Fruit fly (Drosophila melanogaster) whole organism, wandering third instar larva: ENCODE data around the gene CG31999.

ENCODE experiments used
- Abd-B ChIP-seq: fragments of >200 bp; optimal IDR thresholded peaks from 2 replicates; lab custom pipeline; 2017; ENCODE audit warnings: missing biosample characterization, missing genetic modification characterization
- CG32264 ChIP-seq: fragments of 200-800 bp; sonication (Bioruptor generic); optimal IDR thresholded peaks from 2 replicates; lab custom pipeline; 2016; ENCODE audit warnings: missing biosample characterization, missing genetic modification characterization
- CG9705 ChIP-seq: fragments of 200-800 bp; sonication (Bioruptor generic); optimal IDR thresholded peaks from 2 replicates; lab custom pipeline; 2018; ENCODE audit warnings: missing biosample characterization, mild to moderate bottlenecking, missing genetic modification characterization
- Dfd ChIP-seq: fragments of >200 bp; optimal IDR thresholded peaks from 2 replicates; lab custom pipeline; 2017; ENCODE audit warnings: missing biosample characterization, missing genetic modification characterization
- Dif ChIP-seq: fragments of 200-275, 200-300 bp; sonication (Bioruptor generic); optimal IDR thresholded peaks from 2 replicates; lab custom pipeline; 2018; ENCODE audit warnings: missing biosample characterization, missing genetic modification characterization; ENCODE audit not compliant: partially characterized antibody
- GATAd ChIP-seq: sonication (Bioruptor generic); optimal IDR thresholded peaks from 2 replicates; lab custom pipeline; 2016; ENCODE audit warnings: missing biosample characterization, missing genetic modification characterization
- HLH106 ChIP-seq: fragments of 200-800 bp; optimal IDR thresholded peaks from 3 replicates; lab custom pipeline; 2019; ENCODE audit warnings: missing biosample characterization, mild to moderate bottlenecking, missing genetic modification characterization, moderate library complexity
- Hnf4 ChIP-seq: fragments of 200-800 bp; sonication (Bioruptor generic); optimal IDR thresholded peaks from 2 replicates; lab custom pipeline; 2016; ENCODE audit warnings: missing biosample characterization, mild to moderate bottlenecking, missing genetic modification characterization
- Hr78 ChIP-seq: fragments of >200 bp; optimal IDR thresholded peaks from 2 replicates; lab custom pipeline; 2017; ENCODE audit warnings: missing biosample characterization, missing genetic modification characterization
- Jra ChIP-seq: sonication (Bioruptor generic); optimal IDR thresholded peaks from 2 replicates; lab custom pipeline; 2016; ENCODE audit warnings: missing biosample characterization, missing genetic modification characterization
- Mio ChIP-seq: sonication (Bioruptor generic); optimal IDR thresholded peaks from 2 replicates; lab custom pipeline; 2016; ENCODE audit warnings: missing biosample characterization, missing genetic modification characterization
- Myc ChIP-seq: fragments of >200 bp; optimal IDR thresholded peaks from 2 replicates; lab custom pipeline; 2017
- N ChIP-seq: fragments of >200 bp; optimal IDR thresholded peaks from 2 replicates; lab custom pipeline; 2018; ENCODE audit warnings: missing biosample characterization, missing external identifiers, missing genetic modification characterization
- OdsH ChIP-seq: fragments of 200-800 bp; sonication (Bioruptor generic); optimal IDR thresholded peaks from 2 replicates; lab custom pipeline; 2016; ENCODE audit warnings: missing biosample characterization, mild to moderate bottlenecking, missing genetic modification characterization
- Rel ChIP-seq, 2 experiments: fragments of 200-800 bp; sonication (Bioruptor generic) in 1 of 2; optimal IDR thresholded peaks; 2 replicates in 1 of 2; 3 replicates in 1 of 2; lab custom pipeline; 2016 to 2019; ENCODE audit warnings: mild to moderate bottlenecking in 2 of 2, missing biosample characterization in 2 of 2, missing genetic modification characterization in 2 of 2, moderate library complexity in 1 of 2
- Sp1 ChIP-seq: fragments of 200-800 bp; sonication (Bioruptor generic); optimal IDR thresholded peaks from 3 replicates; lab custom pipeline; 2019; ENCODE audit warnings: missing biosample characterization, mild to moderate bottlenecking, missing genetic modification characterization, moderate library complexity
- br ChIP-seq: fragments of 200-800 bp; sonication (Bioruptor generic); optimal IDR thresholded peaks from 2 replicates; lab custom pipeline; 2016; ENCODE audit warnings: missing biosample characterization, missing genetic modification characterization
- brk ChIP-seq: fragments of 200-800 bp; sonication (Bioruptor generic); optimal IDR thresholded peaks from 2 replicates; lab custom pipeline; 2016; ENCODE audit warnings: missing biosample characterization, mild to moderate bottlenecking, missing genetic modification characterization
- dl ChIP-seq, 2 experiments: fragments of 175-275, 200-275 bp in 1 of 2; fragments of 200-275 bp in 1 of 2; sonication (Bioruptor generic); optimal IDR thresholded peaks; lab custom pipeline; 2018; ENCODE audit warnings: mild to moderate bottlenecking in 2 of 2, missing biosample characterization in 2 of 2, missing genetic modification characterization in 2 of 2, moderate library complexity in 2 of 2; ENCODE audit not compliant: partially characterized antibody in 2 of 2, insufficient read depth in 1 of 2
- dmrt93B ChIP-seq: fragments of 200-800 bp; sonication (Bioruptor generic); optimal IDR thresholded peaks from 2 replicates; lab custom pipeline; 2018; ENCODE audit warnings: missing biosample characterization, mild to moderate bottlenecking, missing genetic modification characterization
- dsf ChIP-seq: sonication (Bioruptor generic); optimal IDR thresholded peaks from 2 replicates; lab custom pipeline; 2016; ENCODE audit warnings: missing biosample characterization, missing genetic modification characterization, borderline replicate concordance
- ey ChIP-seq: fragments of 200-800 bp; sonication (Bioruptor generic); optimal IDR thresholded peaks from 2 replicates; lab custom pipeline; 2016; ENCODE audit warnings: missing biosample characterization, missing genetic modification characterization
- fru ChIP-seq: fragments of 200-800 bp; sonication (Bioruptor generic); optimal IDR thresholded peaks from 3 replicates; lab custom pipeline; 2016; ENCODE audit warnings: missing biosample characterization, mild to moderate bottlenecking, missing genetic modification characterization
- h ChIP-seq: fragments of 200-800 bp; sonication (Bioruptor generic); optimal IDR thresholded peaks from 3 replicates; lab custom pipeline; 2016; ENCODE audit warnings: missing biosample characterization, mild to moderate bottlenecking, missing genetic modification characterization
- jim ChIP-seq: fragments of 175-275, 200-325 bp; sonication (Bioruptor generic); optimal IDR thresholded peaks from 2 replicates; lab custom pipeline; 2016; ENCODE audit warnings: missing biosample characterization, mild to moderate bottlenecking, missing genetic modification characterization
- lola ChIP-seq: fragments of >200 bp; optimal IDR thresholded peaks from 2 replicates; lab custom pipeline; 2017; ENCODE audit warnings: missing biosample characterization, missing genetic modification characterization
- pan ChIP-seq: fragments of >200 bp; optimal IDR thresholded peaks from 2 replicates; lab custom pipeline; 2017
- psq ChIP-seq: fragments of 200-800 bp; sonication (Bioruptor generic); optimal IDR thresholded peaks from 3 replicates; lab custom pipeline; 2017; ENCODE audit warnings: missing biosample characterization, mild to moderate bottlenecking, missing genetic modification characterization, moderate library complexity
- rgr ChIP-seq: fragments of 200-800 bp; sonication (Bioruptor generic); optimal IDR thresholded peaks from 3 replicates; lab custom pipeline; 2016; ENCODE audit warnings: missing biosample characterization, mild to moderate bottlenecking, missing genetic modification characterization
- sage ChIP-seq: fragments of 200-800 bp; sonication (Bioruptor generic); optimal IDR thresholded peaks from 2 replicates; lab custom pipeline; 2016; ENCODE audit warnings: missing biosample characterization, mild to moderate bottlenecking, missing genetic modification characterization
- sv ChIP-seq: fragments of 200-800 bp; sonication (Bioruptor generic); optimal IDR thresholded peaks from 3 replicates; lab custom pipeline; 2016; ENCODE audit warnings: missing biosample characterization, missing genetic modification characterization
- tai ChIP-seq: sonication (Bioruptor generic); optimal IDR thresholded peaks from 2 replicates; lab custom pipeline; 2016; ENCODE audit warnings: missing biosample characterization, missing genetic modification characterization
- usp ChIP-seq: fragments of >200 bp; optimal IDR thresholded peaks from 2 replicates; lab custom pipeline; 2017; ENCODE audit warnings: missing biosample characterization, missing genetic modification characterization
- woc ChIP-seq: sonication (Bioruptor generic); optimal IDR thresholded peaks from 2 replicates; lab custom pipeline; 2016; ENCODE audit warnings: missing biosample characterization, mild to moderate bottlenecking, missing genetic modification characterization

The CG31999 gene

dm6 chr4:205671-206252 lies 21.8 kb downstream of the CG31999 start, which contains the start of gene CG31998:
TSS of gene CG31998 (minus strand) at chr4:205945.
- TF ChIP-seq Hr78 (GFP tag; lab: Kevin White, UChicago) (peak; percentile 62), OdsH (GFP tag; lab: Kevin White, UChicago) (no peak), N (GFP tag; lab: Kevin White, UChicago) (peak; percentile 88), psq (GFP tag; lab: Kevin White, UChicago) (no peak), Abd-B (no peak), dmrt93B (no peak), sv (no peak), Dif (no peak), Jra (no peak), GATAd (no peak), woc (GFP tag; lab: Kevin White, UChicago) (peak; percentile 85), dl (GFP tag; optimal IDR thresholded peaks at IDR 0.05; lab: Kevin White, UChicago; ENCODE audit: insufficient read depth in 1 of 2, partially characterized antibody in 2 of 2) (no peak), jim (GFP tag; lab: Kevin White, UChicago) (no peak), lola (no peak), brk (GFP tag; lab: Kevin White, UChicago) (peak; percentile 2), br (GFP tag; lab: Kevin White, UChicago) (no peak), dsf (GFP tag; lab: Kevin White, UChicago) (no peak), sage (GFP tag; lab: Kevin White, UChicago) (peak; percentile 45), Myc (lab: Kevin White, UChicago) (peak; percentile 26), Dfd (GFP tag; lab: Kevin White, UChicago) (no peak), Hnf4 (GFP tag; lab: Kevin White, UChicago) (no peak)

DNA sequence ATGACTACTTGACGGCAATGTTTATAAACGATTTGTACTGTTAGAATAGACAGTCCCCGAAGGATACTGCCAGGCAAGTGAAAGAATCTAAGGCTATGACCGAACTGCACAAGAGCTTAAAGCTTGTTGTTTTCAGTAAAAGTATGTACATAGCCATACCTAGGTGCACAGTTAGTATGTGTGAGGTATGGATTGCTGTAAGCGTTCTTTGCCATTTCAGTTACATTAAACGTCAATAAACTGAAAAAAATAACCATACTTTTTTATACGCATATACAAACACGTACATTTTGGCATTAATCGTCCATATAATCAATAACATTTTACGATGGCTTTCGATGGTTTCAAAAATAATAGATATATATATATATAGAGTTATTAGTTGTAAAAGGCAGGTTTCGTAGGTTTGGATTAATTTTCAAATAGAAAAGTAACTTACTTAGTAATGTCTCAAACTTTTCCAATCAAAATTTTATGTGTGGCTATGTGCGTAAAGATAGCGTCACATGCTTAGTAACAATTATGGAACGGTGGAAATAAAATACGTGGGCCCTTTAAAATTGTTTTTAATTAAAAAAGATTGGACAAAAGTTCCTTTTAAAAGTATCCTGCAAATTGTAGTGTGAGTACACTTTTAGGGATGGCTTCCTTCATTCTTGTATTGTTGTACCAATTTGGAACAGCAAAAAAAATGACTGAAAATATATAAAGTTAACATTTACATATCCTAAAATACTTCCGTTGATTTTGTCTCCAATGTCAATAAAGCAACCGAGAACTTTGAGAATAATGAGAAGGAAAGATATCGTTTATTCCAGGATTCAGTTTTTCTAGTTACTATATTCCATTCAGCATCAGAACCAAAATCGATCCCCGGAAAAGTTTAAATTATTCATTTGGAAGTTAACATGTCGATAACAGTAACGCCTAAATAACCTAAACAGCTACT lies 33.9 kb downstream of the CG31999 start, which contains the start of gene Abcd1:
TSS of gene Abcd1 (minus strand) at position 444 of the 949 bp plus-strand sequence.
- TF ChIP-seq Mio (GFP tag; lab: Kevin White, UChicago) (no peak), N (GFP tag; lab: Kevin White, UChicago) (peak; percentile 52), Hr78 (GFP tag; lab: Kevin White, UChicago) (no peak), Dif (no peak), woc (GFP tag; lab: Kevin White, UChicago) (peak; percentile 69), usp (no peak), tai (no peak), rgr (GFP tag; lab: Kevin White, UChicago) (no peak), lola (no peak), CG9705 (GFP tag; lab: Kevin White, UChicago) (no peak)

dm6 chr4:192540-192939 lies 35.0 kb downstream of the CG31999 start:
- TF ChIP-seq GATAd (no peak), usp (no peak), Hr78 (GFP tag; lab: Kevin White, UChicago) (no peak), fru (no peak), Myc (lab: Kevin White, UChicago) (no peak), Mio (GFP tag; lab: Kevin White, UChicago) (no peak), Dif (no peak), Abd-B (no peak), Dfd (GFP tag; lab: Kevin White, UChicago) (no peak), pan (lab: Kevin White, UChicago) (no peak), ey (GFP tag; lab: Kevin White, UChicago) (no peak), Hnf4 (GFP tag; lab: Kevin White, UChicago) (no peak), Jra (no peak), rgr (GFP tag; lab: Kevin White, UChicago) (no peak)

dm6 chr4:183681-184080 lies 43.9 kb downstream of the CG31999 start:
- TF ChIP-seq Myc (lab: Kevin White, UChicago) (no peak), fru (no peak), Rel (GFP tag; optimal IDR thresholded peaks at IDR 0.05; lab: Kevin White, UChicago) (no peak), Rel (tag; optimal IDR thresholded peaks at IDR 0.05; lab: Kevin White, UChicago) (no peak), Dfd (GFP tag; lab: Kevin White, UChicago) (no peak), HLH106 (tag; lab: Kevin White, UChicago) (no peak), CG32264 (GFP tag; lab: Kevin White, UChicago) (no peak), Sp1 (GFP tag; lab: Kevin White, UChicago) (no peak), h (GFP tag; lab: Kevin White, UChicago) (no peak), Mio (GFP tag; lab: Kevin White, UChicago) (no peak), pan (lab: Kevin White, UChicago) (no peak), woc (GFP tag; lab: Kevin White, UChicago) (no peak), Hr78 (GFP tag; lab: Kevin White, UChicago) (no peak), lola (no peak), rgr (GFP tag; lab: Kevin White, UChicago) (no peak), dsf (GFP tag; lab: Kevin White, UChicago) (no peak)
- TF ChIP-seq, all 38 proteins: peak for 0
